Worm (Caenorhabditis elegans) whole organism, young adult: ENCODE results near the gene W04G3.5.

Experiments
- ceh-79 ChIP-seq: sonication (generic microtip); optimal IDR thresholded peaks from 2 replicates; lab custom pipeline; 2017; ENCODE audit warnings: mild to moderate bottlenecking, missing genetic modification characterization, missing compliant biosample characterization
- ekl-4 ChIP-seq: fragments of 200-800 bp; sonication (Bioruptor generic); IDR thresholded peaks from 2 replicates; pipeline ENCODE4 v1.3.6; 2022; ENCODE audit warnings: missing genetic modification reagents, missing genetic modification characterization, missing compliant biosample characterization
- hmg-1.2 ChIP-seq: fragments of 200-800 bp; sonication (Bioruptor generic); IDR thresholded peaks from 2 replicates; pipeline ENCODE4 v1.3.6; 2022; ENCODE audit warnings: missing genetic modification reagents, missing genetic modification characterization, missing compliant biosample characterization
- sea-2 ChIP-seq: fragments of 200-800 bp; sonication (Bioruptor generic); IDR thresholded peaks from 2 replicates; pipeline ENCODE4 v1.3.6; 2022; ENCODE audit warnings: missing genetic modification characterization, missing compliant biosample characterization
- sptf-2 ChIP-seq: fragments of 200-800 bp; sonication (Bioruptor generic); optimal IDR thresholded peaks from 2 replicates; lab custom pipeline; 2018; ENCODE audit warnings: mild to moderate bottlenecking, missing genetic modification characterization, missing compliant biosample characterization
- unc-130 ChIP-seq: sonication (generic microtip); optimal IDR thresholded peaks from 2 replicates; lab custom pipeline; 2016; ENCODE audit warnings: missing genetic modification reagents, missing genetic modification characterization, missing compliant biosample characterization

- no peak for TF ChIP-seq unc-130 (GFP tag; lab: Kevin White, UChicago)
- no peak for TF ChIP-seq hmg-1.2 (GFP tag; lab: Robert Waterston, UW)
- no peak for TF ChIP-seq sptf-2 (GFP tag; lab: Kevin White, UChicago)
- no peak for TF ChIP-seq sea-2 (GFP tag; lab: Robert Waterston, UW)
- no peak for TF ChIP-seq ekl-4 (GFP tag; lab: Robert Waterston, UW)
- no peak for TF ChIP-seq ceh-79 (tag; lab: Kevin White, UChicago)
These were observed 757 bp upstream of the W04G3.5 start for ce11 chrX:11072701-11073100.
